Worm (Caenorhabditis elegans) whole organism, young adult: ENCODE data around the gene M03A1.8.

ENCODE experiments used
- B0019.2 ChIP-seq: fragments of 200-800 bp; sonication (Bioruptor generic); conservative IDR thresholded peaks from 2 replicates; pipeline ENCODE4 v1.3.6; 2022; ENCODE audit warnings: missing genetic modification reagents, missing genetic modification characterization, missing compliant biosample characterization
- F23B12.7 ChIP-seq: sonication (generic microtip); optimal IDR thresholded peaks from 2 replicates; lab custom pipeline; 2017; ENCODE audit warnings: missing genetic modification characterization, mild to moderate bottlenecking, missing compliant biosample characterization, antibody characterized with exemption, moderate library complexity; ENCODE audit not compliant: insufficient read depth
- Y79H2A.3 ChIP-seq: fragments of 200-800 bp; sonication (Bioruptor generic); conservative IDR thresholded peaks from 2 replicates; pipeline ENCODE4 v1.3.6; 2022; ENCODE audit warnings: missing genetic modification reagents, missing genetic modification characterization, missing compliant biosample characterization
- ceh-100 ChIP-seq: fragments of 200-800 bp; sonication (Bioruptor generic); IDR thresholded peaks from 2 replicates; pipeline ENCODE4 v1.3.6; 2022; ENCODE audit warnings: missing genetic modification reagents, missing genetic modification characterization, missing compliant biosample characterization
- lin-35 ChIP-seq, 3 experiments: fragments of 150-350 bp in 2 of 3; sonication (generic microtip) in 1 of 3; optimal IDR thresholded peaks; 2 replicates each; lab custom pipeline; 2014 to 2018; ENCODE audit warnings: missing biosample characterization in 3 of 3, missing genetic modification characterization in 3 of 3, missing genetic modification reagents in 3 of 3
- sdz-38 ChIP-seq: sonication (generic microtip); optimal IDR thresholded peaks from 2 replicates; lab custom pipeline; 2016; ENCODE audit warnings: missing genotype, missing genetic modification characterization, missing compliant biosample characterization
- snpc-1.1 ChIP-seq: sonication (generic microtip); optimal IDR thresholded peaks from 2 replicates; lab custom pipeline; 2017; ENCODE audit warnings: missing genetic modification characterization, mild to moderate bottlenecking, missing compliant biosample characterization, antibody characterized with exemption, moderate library complexity, missing genotype, missing genetic modification reagents; ENCODE audit not compliant: insufficient read depth
- unc-62 ChIP-seq: fragments of 150-350 bp; optimal IDR thresholded peaks from 2 replicates; lab custom pipeline; 2014; ENCODE audit warnings: missing biosample characterization, missing genetic modification reagents, missing genetic modification characterization
- ztf-25 ChIP-seq: fragments of 200-800 bp; sonication (Bioruptor generic); IDR thresholded peaks from 2 replicates; pipeline ENCODE4 v1.3.6; 2022; ENCODE audit warnings: missing genetic modification reagents, missing genetic modification characterization, missing compliant biosample characterization

- no peak for TF ChIP-seq unc-62 (GFP tag; lab: Kevin White, UChicago)
- TF ChIP-seq lin-35 (GFP tag; optimal IDR thresholded peaks at IDR 0.05; lab: Kevin White, UChicago) = no peak
- no peak for TF ChIP-seq sdz-38 (tag; lab: Kevin White, UChicago)
- TF ChIP-seq snpc-1.1 (tag; lab: Kevin White, UChicago) = no peak
- TF ChIP-seq ceh-100 (GFP tag; lab: Robert Waterston, UW) = no peak
- no peak for TF ChIP-seq F23B12.7 (tag; lab: Kevin White, UChicago)
- no peak for TF ChIP-seq ztf-25 (GFP tag; lab: Robert Waterston, UW)
- TF ChIP-seq Y79H2A.3 (GFP tag; lab: Robert Waterston, UW) = no peak
- no peak for TF ChIP-seq B0019.2 (GFP tag; lab: Robert Waterston, UW)
These were observed 49.5 kb upstream of the M03A1.8 start for ce11 chrII:4510684-4511083.
